Fruit fly (Drosophila melanogaster): Measurements from ENCODE around the gene CG16965.

dm6 chr2L:11935881-11936280 lies 45.5 kb upstream of the CG16965 start, which contains the start of gene Or33b:
- TF ChIP-seq Dif (GFP tag; optimal IDR thresholded peaks at IDR 0.05; ENCODE audit: partially characterized antibody): no peak
- TF ChIP-seq br (GFP tag; optimal IDR thresholded peaks at IDR 0.05): no peak
